Worm (Caenorhabditis elegans) whole organism, early embryonic: ENCODE data around the gene pgp-1.
"Not testable (repeated sequence)": the region's sequence is repeated elsewhere in the genome, so short reads cannot be mapped to it uniquely, and the experiment has no call there.

Source experiments
- B0310.2 ChIP-seq: sonication (generic microtip); optimal IDR thresholded peaks from 2 replicates; lab custom pipeline; 2016; ENCODE audit warnings: mild to moderate bottlenecking, missing genetic modification characterization, missing compliant biosample characterization
- F13C5.2 ChIP-seq: sonication (generic microtip); optimal IDR thresholded peaks from 2 replicates; lab custom pipeline; 2017; ENCODE audit warnings: mild to moderate bottlenecking, missing genetic modification characterization, inconsistent platforms, missing compliant biosample characterization
- aly-1 ChIP-seq: sonication (generic microtip); optimal IDR thresholded peaks from 2 replicates; lab custom pipeline; 2016; ENCODE audit warnings: missing genetic modification characterization, missing compliant biosample characterization
- ama-1 ChIP-seq: fragments of 150-350 bp; optimal IDR thresholded peaks from 2 replicates; lab custom pipeline; 2014
- ceh-13 ChIP-seq: fragments of 200-800 bp; sonication (Bioruptor generic); optimal IDR thresholded peaks from 2 replicates; lab custom pipeline; 2018; ENCODE audit warnings: mild to moderate bottlenecking, missing genetic modification characterization, missing compliant biosample characterization
- ceh-36 ChIP-seq: sonication (generic microtip); optimal IDR thresholded peaks from 2 replicates; lab custom pipeline; 2016; ENCODE audit warnings: missing genetic modification characterization, inconsistent platforms, missing compliant biosample characterization
- ets-7 ChIP-seq: sonication (generic microtip); optimal IDR thresholded peaks from 2 replicates; lab custom pipeline; 2016; ENCODE audit warnings: missing genotype, missing genetic modification characterization, missing compliant biosample characterization
- flt-1 ChIP-seq: fragments of 200-800 bp; sonication (Bioruptor generic); IDR thresholded peaks from 2 replicates; pipeline ENCODE4 v1.3.6; 2022; ENCODE audit warnings: missing genetic modification characterization, missing compliant biosample characterization
- hmbx-1 ChIP-seq: sonication (generic microtip); optimal IDR thresholded peaks from 2 replicates; lab custom pipeline; 2016; ENCODE audit warnings: mild to moderate bottlenecking, missing genetic modification characterization, missing compliant biosample characterization
- hmg-4 ChIP-seq: fragments of 200-800 bp; sonication (Bioruptor generic); optimal IDR thresholded peaks from 2 replicates; lab custom pipeline; 2018; ENCODE audit warnings: mild to moderate bottlenecking, missing genetic modification characterization, missing compliant biosample characterization
- hnd-1 ChIP-seq: sonication (generic microtip); optimal IDR thresholded peaks from 2 replicates; lab custom pipeline; 2016; ENCODE audit warnings: missing genetic modification characterization, missing compliant biosample characterization
- pes-1 ChIP-seq: fragments of 200-800 bp; sonication (Bioruptor generic); IDR thresholded peaks from 2 replicates; pipeline ENCODE4 v1.3.6; 2022; ENCODE audit warnings: missing genetic modification reagents, missing genetic modification characterization, missing compliant biosample characterization
- scrt-1 ChIP-seq: fragments of 200-800 bp; sonication (Bioruptor generic); IDR thresholded peaks from 2 replicates; pipeline ENCODE4 v1.3.6; 2022; ENCODE audit warnings: missing genetic modification characterization, missing compliant biosample characterization
- sea-1 ChIP-seq: fragments of 200-800 bp; sonication (Bioruptor generic); conservative IDR thresholded peaks from 2 replicates; pipeline ENCODE4 v1.3.6; 2022; ENCODE audit warnings: missing genetic modification characterization, missing compliant biosample characterization
- tbx-11 ChIP-seq: fragments of 200-800 bp; sonication (Bioruptor generic); IDR thresholded peaks from 2 replicates; pipeline ENCODE4 v1.3.6; 2022; ENCODE audit warnings: missing genetic modification characterization, missing compliant biosample characterization
- tbx-37 ChIP-seq: fragments of 200-800 bp; sonication (Bioruptor generic); conservative IDR thresholded peaks from 2 replicates; pipeline ENCODE4 v1.3.6; 2022; ENCODE audit warnings: missing genetic modification reagents, missing genetic modification characterization, missing compliant biosample characterization
- tra-4 ChIP-seq: sonication (generic microtip); optimal IDR thresholded peaks from 2 replicates; lab custom pipeline; 2017; ENCODE audit warnings: missing genetic modification characterization, missing compliant biosample characterization

Gene pgp-1

ce11 chrIV:12599158-12599557 is at the start of gene pgp-1:
Gene pgp-1, minus strand, starts transcription at chrIV:12599169.
- TF ChIP-seq hmg-4 (GFP tag; lab: Kevin White, UChicago) (no peak), flt-1 (GFP tag; lab: Robert Waterston, UW) (no peak), ceh-13 (GFP tag; lab: Kevin White, UChicago) (no peak), F13C5.2 (tag; lab: Kevin White, UChicago) (no peak), aly-1 (tag; lab: Kevin White, UChicago) (no peak), tbx-11 (GFP tag; lab: Robert Waterston, UW) (no peak), ama-1 (lab: Kevin White, UChicago) (no peak), tbx-37 (no peak), scrt-1 (GFP tag; lab: Robert Waterston, UW) (no peak), sea-1 (GFP tag; lab: Robert Waterston, UW) (no peak), ets-7 (tag; lab: Kevin White, UChicago) (no peak), B0310.2 (no peak), hnd-1 (tag; lab: Kevin White, UChicago) (no peak), ceh-36 (tag; lab: Kevin White, UChicago) (no peak), tra-4 (tag; lab: Kevin White, UChicago) (no peak), hmbx-1 (tag; lab: Kevin White, UChicago) (no peak)

- TF ChIP-seq flt-1 (GFP tag; lab: Robert Waterston, UW) (no peak), ceh-13 (GFP tag; lab: Kevin White, UChicago) (no peak), ets-7 (tag; lab: Kevin White, UChicago) (no peak), hmg-4 (GFP tag; lab: Kevin White, UChicago) (no peak), tra-4 (tag; lab: Kevin White, UChicago) (no peak), sea-1 (GFP tag; lab: Robert Waterston, UW) (no peak), F13C5.2 (tag; lab: Kevin White, UChicago) (no peak), tbx-11 (GFP tag; lab: Robert Waterston, UW) (no peak), hmbx-1 (tag; lab: Kevin White, UChicago) (no peak), aly-1 (tag; lab: Kevin White, UChicago) (no peak)
These were observed 42.2 kb upstream of the pgp-1 start for ce11 chrIV:12640875-12641860.

DNA sequence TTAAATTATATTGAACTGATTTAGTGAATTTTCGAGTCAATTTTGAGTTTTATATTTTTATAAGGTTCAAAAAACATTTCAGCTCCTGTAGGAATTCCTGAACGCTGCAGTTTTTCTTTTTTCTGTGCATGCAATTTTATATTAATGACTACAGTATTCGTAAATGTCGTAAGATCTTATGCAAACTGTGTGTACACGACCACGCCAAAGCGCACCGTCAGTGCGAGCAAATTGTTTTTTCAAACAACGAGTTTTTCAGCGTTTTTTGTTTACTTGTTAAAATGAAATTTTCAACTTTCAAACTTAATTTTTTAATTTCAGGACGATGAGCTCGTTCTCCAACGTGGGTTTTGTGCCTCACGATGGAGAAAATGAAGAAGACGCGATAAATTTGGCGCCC is 41.2 kb upstream of the pgp-1 start, which contains the start of gene vha-7:
vha-7 (plus strand) TSS at position 326 of the 400 bp plus-strand sequence.
- TF ChIP-seq tbx-11 (GFP tag; lab: Robert Waterston, UW), result no peak
- no peak for TF ChIP-seq flt-1 (GFP tag; lab: Robert Waterston, UW)
- no peak for TF ChIP-seq hmg-4 (GFP tag; lab: Kevin White, UChicago)
- no peak for TF ChIP-seq tbx-37
- no peak for TF ChIP-seq hnd-1 (tag; lab: Kevin White, UChicago)
- no peak for TF ChIP-seq tra-4 (tag; lab: Kevin White, UChicago)
- no peak for TF ChIP-seq aly-1 (tag; lab: Kevin White, UChicago)
- TF ChIP-seq ets-7 (tag; lab: Kevin White, UChicago), result no peak
- no peak for TF ChIP-seq pes-1 (GFP tag; lab: Robert Waterston, UW)
- TF ChIP-seq scrt-1 (GFP tag; lab: Robert Waterston, UW), result no peak

ce11 chrIV:12639311-12639710 is 40.3 kb upstream of the pgp-1 start, which contains the start of gene C26H9A.3:
Gene C26H9A.3, minus strand, starts transcription at chrIV:12639411.
- not testable (repeated sequence) for TF ChIP-seq hmg-4 (GFP tag; lab: Kevin White, UChicago); F13C5.2 (tag; lab: Kevin White, UChicago); ets-7 (tag; lab: Kevin White, UChicago)

DNA sequence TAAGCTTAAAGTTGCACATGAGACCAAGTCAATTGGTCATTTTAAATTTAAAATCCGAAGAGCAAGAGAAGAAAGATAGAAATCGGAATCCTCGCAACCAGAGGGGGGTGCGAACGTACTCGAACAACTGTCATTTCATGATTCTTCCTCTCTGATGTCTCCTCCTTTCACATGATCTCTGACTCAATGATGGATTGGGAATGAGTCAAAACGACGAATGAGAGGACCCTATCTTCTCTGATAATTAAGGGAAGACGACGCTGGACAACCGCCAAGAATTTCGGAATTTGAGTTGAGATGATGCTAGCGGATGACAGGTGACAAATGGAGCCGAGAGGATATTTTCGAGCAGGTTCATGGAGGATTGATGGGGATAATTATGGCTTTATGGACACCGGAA is 38.4 kb upstream of the pgp-1 start:
- TF ChIP-seq ceh-36 (tag; lab: Kevin White, UChicago) (no peak), aly-1 (tag; lab: Kevin White, UChicago) (no peak), tbx-11 (GFP tag; lab: Robert Waterston, UW) (no peak), hmbx-1 (tag; lab: Kevin White, UChicago) (no peak), pes-1 (GFP tag; lab: Robert Waterston, UW) (no peak), ama-1 (lab: Kevin White, UChicago) (no peak)

- TF ChIP-seq scrt-1 (GFP tag; lab: Robert Waterston, UW) (no peak), ets-7 (tag; lab: Kevin White, UChicago) (no peak), ceh-36 (tag; lab: Kevin White, UChicago) (no peak), tra-4 (tag; lab: Kevin White, UChicago) (no peak), ama-1 (lab: Kevin White, UChicago) (no peak), ceh-13 (GFP tag; lab: Kevin White, UChicago) (no peak), F13C5.2 (tag; lab: Kevin White, UChicago) (no peak), hmbx-1 (tag; lab: Kevin White, UChicago) (no peak), tbx-11 (GFP tag; lab: Robert Waterston, UW) (no peak), aly-1 (tag; lab: Kevin White, UChicago) (no peak), pes-1 (GFP tag; lab: Robert Waterston, UW) (no peak), hnd-1 (tag; lab: Kevin White, UChicago) (no peak)
These were observed 34.9 kb upstream of the pgp-1 start for ce11 chrIV:12633825-12634224.

- TF ChIP-seq aly-1 (tag; lab: Kevin White, UChicago) (no peak), ets-7 (tag; lab: Kevin White, UChicago) (no peak)
These were observed 33.5 kb upstream of the pgp-1 start for ce11 chrIV:12632430-12632829.
